Fruit fly (Drosophila melanogaster) whole organism, adult: ENCODE measurements around the gene bcn92.
A peak's percentile ranks its signal among the peaks of the same experiment; 100 is the strongest.

ENCODE experiments used
- CG11617 ChIP-seq: fragments of 200-800 bp; sonication (Bioruptor generic); optimal IDR thresholded peaks from 2 replicates; lab custom pipeline; 2017; ENCODE audit warnings: mild to moderate bottlenecking, missing biosample characterization, missing genetic modification reagents, missing genetic modification characterization
- CG12768 ChIP-seq: fragments of 200-800 bp; sonication (Bioruptor generic); optimal IDR thresholded peaks from 2 replicates; lab custom pipeline; 2017; ENCODE audit warnings: missing biosample characterization, missing genetic modification characterization, mild to moderate bottlenecking, moderate library complexity, missing genetic modification reagents
- CG14711 ChIP-seq: fragments of 200-800 bp; sonication (Bioruptor generic); optimal IDR thresholded peaks from 2 replicates; lab custom pipeline; 2018; ENCODE audit warnings: missing biosample characterization, mild to moderate bottlenecking, missing genetic modification characterization, moderate library complexity
- CG1620 ChIP-seq: fragments of 200-800 bp; sonication (Bioruptor generic); optimal IDR thresholded peaks from 2 replicates; lab custom pipeline; 2016; ENCODE audit warnings: missing biosample characterization, missing genetic modification characterization
- CG33017 ChIP-seq: fragments of 200-800 bp; sonication (Bioruptor generic); optimal IDR thresholded peaks from 2 replicates; lab custom pipeline; 2018; ENCODE audit warnings: missing biosample characterization, mild to moderate bottlenecking, missing genetic modification characterization, moderate library complexity
- CG5204 ChIP-seq: fragments of 200-800 bp; sonication (Bioruptor generic); optimal IDR thresholded peaks from 2 replicates; lab custom pipeline; 2016; ENCODE audit warnings: missing biosample characterization, missing genetic modification characterization
- CG7045 ChIP-seq: fragments of 200-800 bp; sonication (Bioruptor generic); optimal IDR thresholded peaks from 2 replicates; lab custom pipeline; 2017; ENCODE audit warnings: missing biosample characterization, mild to moderate bottlenecking, missing genetic modification characterization
- CG7101 ChIP-seq: fragments of 200-800 bp; sonication (Bioruptor generic); optimal IDR thresholded peaks from 2 replicates; lab custom pipeline; 2018; ENCODE audit warnings: missing biosample characterization, mild to moderate bottlenecking, missing genetic modification characterization, moderate library complexity
- Clk ChIP-seq: fragments of 200-800 bp; sonication (Bioruptor generic); optimal IDR thresholded peaks from 2 replicates; lab custom pipeline; 2017; ENCODE audit warnings: missing biosample characterization, missing genetic modification characterization
- Crg-1 ChIP-seq: fragments of 200-800 bp; sonication (Bioruptor generic); optimal IDR thresholded peaks from 2 replicates; lab custom pipeline; 2016; ENCODE audit warnings: missing biosample characterization, missing genetic modification characterization
- Hr96 ChIP-seq: fragments of 200-800 bp; sonication (Bioruptor generic); optimal IDR thresholded peaks from 2 replicates; lab custom pipeline; 2016; ENCODE audit warnings: missing biosample characterization, missing genetic modification characterization
- Mnt ChIP-seq: fragments of 200-800 bp; sonication (Bioruptor generic); optimal IDR thresholded peaks from 2 replicates; lab custom pipeline; 2016; ENCODE audit warnings: missing biosample characterization, mild to moderate bottlenecking, missing genetic modification characterization
- bab1 ChIP-seq: fragments of 200-800 bp; sonication (Bioruptor generic); optimal IDR thresholded peaks from 3 replicates; lab custom pipeline; 2019; ENCODE audit warnings: missing biosample characterization, mild to moderate bottlenecking, missing genetic modification characterization, moderate library complexity
- cic ChIP-seq: fragments of 200-800 bp; sonication (Bioruptor generic); optimal IDR thresholded peaks from 2 replicates; lab custom pipeline; 2017; ENCODE audit warnings: missing biosample characterization, mild to moderate bottlenecking, missing genetic modification characterization, moderate library complexity
- cnc ChIP-seq, 2 experiments: fragments of >200 bp; optimal IDR thresholded peaks; 2 replicates each; lab custom pipeline; 2017
- kay ChIP-seq: fragments of 200-800 bp; sonication (Bioruptor generic); peaks from one replicate; lab custom pipeline; 2016; ENCODE audit warnings: missing biosample characterization, missing genetic modification characterization, borderline replicate concordance
- ovo ChIP-seq: fragments of 200-800 bp; sonication (Bioruptor generic); optimal IDR thresholded peaks from 2 replicates; lab custom pipeline; 2016; ENCODE audit warnings: missing biosample characterization, missing genetic modification characterization
- pad ChIP-seq: fragments of 200-800 bp; sonication (Bioruptor generic); optimal IDR thresholded peaks from 3 replicates; lab custom pipeline; 2017; ENCODE audit warnings: missing biosample characterization, missing genetic modification characterization, mild to moderate bottlenecking, moderate library complexity, missing genetic modification reagents
- tj ChIP-seq: fragments of 200-800 bp; sonication (Bioruptor generic); optimal IDR thresholded peaks from 3 replicates; lab custom pipeline; 2017; ENCODE audit warnings: missing biosample characterization, mild to moderate bottlenecking, missing genetic modification characterization, moderate library complexity
- toe ChIP-seq: fragments of 200-800 bp; sonication (Bioruptor generic); optimal IDR thresholded peaks from 2 replicates; lab custom pipeline; 2016; ENCODE audit warnings: missing biosample characterization, missing genetic modification characterization

Gene bcn92

dm6 chrX:2140487-2140886 lies 9.0 kb downstream of the bcn92 start:
- TF ChIP-seq pad (GFP tag; lab: Kevin White, UChicago) (peak; percentile 61), CG14711 (tag; lab: Kevin White, UChicago) (no peak)

- TF ChIP-seq bab1 (GFP tag; lab: Kevin White, UChicago) (no peak), kay (no peak), CG33017 (tag; lab: Kevin White, UChicago) (no peak), CG14711 (tag; lab: Kevin White, UChicago) (no peak), Mnt (GFP tag; lab: Kevin White, UChicago) (no peak), cnc (optimal IDR thresholded peaks at IDR 0.05; lab: Kevin White, UChicago) (no peak), CG11617 (GFP tag; lab: Kevin White, UChicago) (no peak), ovo (GFP tag; lab: Kevin White, UChicago) (no peak), tj (GFP tag; lab: Kevin White, UChicago) (no peak), CG7101 (no peak), CG12768 (no peak), CG1620 (GFP tag; lab: Kevin White, UChicago) (no peak), Crg-1 (GFP tag; lab: Kevin White, UChicago) (no peak), toe (GFP tag; lab: Kevin White, UChicago) (no peak), Hr96 (no peak), CG5204 (GFP tag; lab: Kevin White, UChicago) (no peak), pad (GFP tag; lab: Kevin White, UChicago) (no peak), cic (no peak), CG7045 (GFP tag; lab: Kevin White, UChicago) (no peak), Clk (GFP tag; lab: Kevin White, UChicago) (no peak)
Measured at dm6 chrX:2139610-2140009, 9.8 kb downstream of the bcn92 start.

- TF ChIP-seq kay: peak; percentile 81
- peak; percentile 56 for TF ChIP-seq tj (GFP tag; lab: Kevin White, UChicago)
- peak; percentile 28 for TF ChIP-seq Mnt (GFP tag; lab: Kevin White, UChicago)
- TF ChIP-seq CG12768: no peak
- no peak for TF ChIP-seq CG5204 (GFP tag; lab: Kevin White, UChicago)
Measured at dm6 chrX:2138417-2138816, 11.0 kb downstream of the bcn92 start.

dm6 chrX:2138342-2138416 lies 11.3 kb downstream of the bcn92 start, which contains the start of gene ph-p:
Gene ph-p (minus strand): TSS chrX:2138371.
- TF ChIP-seq CG14711 (tag; lab: Kevin White, UChicago) (no peak), cic (no peak), Hr96 (no peak), Mnt (GFP tag; lab: Kevin White, UChicago) (no peak), pad (GFP tag; lab: Kevin White, UChicago) (no peak), CG1620 (GFP tag; lab: Kevin White, UChicago) (no peak), cnc (optimal IDR thresholded peaks at IDR 0.05; lab: Kevin White, UChicago) (no peak), CG7101 (no peak), bab1 (GFP tag; lab: Kevin White, UChicago) (no peak), CG12768 (no peak), Crg-1 (GFP tag; lab: Kevin White, UChicago) (no peak), CG11617 (GFP tag; lab: Kevin White, UChicago) (no peak), ovo (GFP tag; lab: Kevin White, UChicago) (no peak), Clk (GFP tag; lab: Kevin White, UChicago) (no peak), tj (GFP tag; lab: Kevin White, UChicago) (no peak), kay (no peak), CG33017 (tag; lab: Kevin White, UChicago) (no peak), CG7045 (GFP tag; lab: Kevin White, UChicago) (no peak)

dm6 chrX:2137587-2138341 lies 11.7 kb downstream of the bcn92 start:
- TF ChIP-seq CG5204 (GFP tag; lab: Kevin White, UChicago) (peak; percentile 97), kay (peak; percentile 98), pad (GFP tag; lab: Kevin White, UChicago) (peak; percentile 93), CG12768 (peak; percentile 98), CG33017 (tag; lab: Kevin White, UChicago) (peak; percentile 99), cnc (optimal IDR thresholded peaks at IDR 0.05; lab: Kevin White, UChicago) (no peak), CG7101 (peak; percentile 100), cic (peak; percentile 81), tj (GFP tag; lab: Kevin White, UChicago) (peak; percentile 90), CG14711 (tag; lab: Kevin White, UChicago) (peak; percentile 98), CG1620 (GFP tag; lab: Kevin White, UChicago) (peak; percentile 98), Hr96 (peak; percentile 99), bab1 (GFP tag; lab: Kevin White, UChicago) (peak; percentile 87), ovo (GFP tag; lab: Kevin White, UChicago) (peak; percentile 97), CG11617 (GFP tag; lab: Kevin White, UChicago) (peak; percentile 99), Clk (GFP tag; lab: Kevin White, UChicago) (peak; percentile 98), CG7045 (GFP tag; lab: Kevin White, UChicago) (peak; percentile 98), Crg-1 (GFP tag; lab: Kevin White, UChicago) (peak; percentile 95), Mnt (GFP tag; lab: Kevin White, UChicago) (peak; percentile 97), toe (GFP tag; lab: Kevin White, UChicago) (peak; percentile 98)

dm6 chrX:2136831-2137452 lies 12.5 kb downstream of the bcn92 start:
- TF ChIP-seq CG5204 (GFP tag; lab: Kevin White, UChicago) (peak; percentile 75), Crg-1 (GFP tag; lab: Kevin White, UChicago) (peak; percentile 93), CG33017 (tag; lab: Kevin White, UChicago) (peak; percentile 97), Hr96 (peak; percentile 94), Clk (GFP tag; lab: Kevin White, UChicago) (peak; percentile 55), cnc (optimal IDR thresholded peaks at IDR 0.05; lab: Kevin White, UChicago) (no peak), CG7045 (GFP tag; lab: Kevin White, UChicago) (peak; percentile 80), pad (GFP tag; lab: Kevin White, UChicago) (peak; percentile 96), CG12768 (peak; percentile 97), ovo (GFP tag; lab: Kevin White, UChicago) (peak; percentile 78), toe (GFP tag; lab: Kevin White, UChicago) (peak; percentile 49), kay (no peak), cic (peak; percentile 45), CG1620 (GFP tag; lab: Kevin White, UChicago) (peak; percentile 81), bab1 (GFP tag; lab: Kevin White, UChicago) (peak; percentile 97), Mnt (GFP tag; lab: Kevin White, UChicago) (peak; percentile 66), CG14711 (tag; lab: Kevin White, UChicago) (peak; percentile 99), CG7101 (peak; percentile 99), tj (GFP tag; lab: Kevin White, UChicago) (peak; percentile 85), CG11617 (GFP tag; lab: Kevin White, UChicago) (peak; percentile 91)
